Worm (Caenorhabditis elegans) whole organism, L4/young adult: ENCODE data around the gene unc-1.

Experiments
- W03F9.2 ChIP-seq: fragments of 150-350 bp; optimal IDR thresholded peaks from 2 replicates; lab custom pipeline; 2014; ENCODE audit warnings: missing biosample characterization, missing genetic modification characterization
- dao-5 ChIP-seq: sonication (generic microtip); optimal IDR thresholded peaks from 2 replicates; lab custom pipeline; 2016; ENCODE audit warnings: missing genotype, missing genetic modification characterization, moderate library complexity, missing compliant biosample characterization
- him-1 ChIP-seq: sonication (generic microtip); optimal IDR thresholded peaks from 2 replicates; lab custom pipeline; 2016; ENCODE audit warnings: missing genotype, missing genetic modification reagents, missing genetic modification characterization, missing compliant biosample characterization

ce11 chrX:1064064-1064463 is 1.8 kb upstream of the unc-1 start:
- no peak for TF ChIP-seq W03F9.2 (tag; lab: Kevin White, UChicago)
- peak; percentile 84 for TF ChIP-seq him-1 (tag; lab: Kevin White, UChicago)
- TF ChIP-seq dao-5 (tag; lab: Kevin White, UChicago) = no peak
